Worm (Caenorhabditis elegans) whole organism, midembryonic: ENCODE data around the gene eral-1.

Experiments
- T22C8.4 ChIP-seq: fragments of 200-800 bp; sonication (Bioruptor generic); IDR thresholded peaks from 2 replicates; pipeline ENCODE4 v1.3.6; 2022; ENCODE audit warnings: missing genetic modification characterization, missing compliant biosample characterization
- cog-1 ChIP-seq: sonication (generic microtip); optimal IDR thresholded peaks from 2 replicates; lab custom pipeline; 2016; ENCODE audit warnings: missing genetic modification characterization, missing compliant biosample characterization
- flt-1 ChIP-seq: fragments of 200-800 bp; sonication (Bioruptor generic); IDR thresholded peaks from 2 replicates; pipeline ENCODE4 v1.3.6; 2022; ENCODE audit warnings: missing genetic modification characterization, missing compliant biosample characterization
- med-1 ChIP-seq: sonication (generic microtip); optimal IDR thresholded peaks from 2 replicates; lab custom pipeline; 2017; ENCODE audit warnings: missing genetic modification characterization, mild to moderate bottlenecking, missing compliant biosample characterization, antibody characterized with exemption, missing genetic modification reagents; ENCODE audit not compliant: insufficient read depth
- ref-1 ChIP-seq: fragments of 200-800 bp; sonication (Bioruptor generic); conservative IDR thresholded peaks from 2 replicates; pipeline ENCODE4 v1.3.6; 2022; ENCODE audit warnings: missing genetic modification reagents, missing genetic modification characterization, missing compliant biosample characterization
- ztf-29 ChIP-seq: fragments of 200-800 bp; sonication (Bioruptor generic); IDR thresholded peaks from 2 replicates; pipeline ENCODE4 v1.3.6; 2022; ENCODE audit warnings: missing genetic modification reagents, missing genetic modification characterization, missing compliant biosample characterization

DNA sequence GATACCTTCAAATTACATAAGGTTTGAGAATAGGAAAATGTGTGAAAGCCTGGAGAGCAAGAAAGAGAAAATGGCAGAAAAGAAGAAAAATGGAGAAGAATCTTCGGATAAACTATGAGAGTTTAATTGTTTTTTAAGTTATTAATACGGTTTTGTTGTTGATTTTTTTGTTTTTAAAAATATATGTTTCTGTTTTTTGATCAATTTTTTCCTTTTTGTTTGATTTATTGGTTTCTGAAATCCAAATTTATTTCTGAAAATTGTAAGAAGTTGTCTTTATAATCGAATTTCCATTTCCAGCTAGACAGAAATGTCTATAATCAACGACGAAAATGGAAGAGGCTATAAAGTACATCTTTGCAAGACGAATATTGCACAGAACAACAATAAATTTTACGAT is 3.2 kb upstream of the eral-1 start, which contains the start of gene parp-2:
- TF ChIP-seq flt-1 = no peak
- TF ChIP-seq cog-1 (tag; lab: Kevin White, UChicago) = no peak
- TF ChIP-seq T22C8.4 (GFP tag; lab: Robert Waterston, UW) = no peak
- no peak for TF ChIP-seq ref-1 (GFP tag; lab: Robert Waterston, UW)
- no peak for TF ChIP-seq ztf-29 (GFP tag; lab: Robert Waterston, UW)
- TF ChIP-seq med-1 (GFP tag; lab: Kevin White, UChicago) = no peak
